Worm (Caenorhabditis elegans): ENCODE data around the gene M04C3.2.

- TF ChIP-seq lin-35 (GFP tag; optimal IDR thresholded peaks at IDR 0.05) (no peak), ceh-79 (tag; optimal IDR thresholded peaks at IDR 0.05) (no peak), dpl-1 (GFP tag; optimal IDR thresholded peaks at IDR 0.05) (no peak), ama-1 (optimal IDR thresholded peaks at IDR 0.05) (no peak), ama-1 (GFP tag; optimal IDR thresholded peaks at IDR 0.05) (no peak), F23B12.7 (tag; optimal IDR thresholded peaks at IDR 0.05; ENCODE audit: insufficient read depth) (no peak), hlh-12 (tag; optimal IDR thresholded peaks at IDR 0.05) (no peak), C06A6.2 (GFP tag; conservative IDR thresholded peaks at IDR 0.05) (no peak), ceh-58 (GFP tag; IDR thresholded peaks at IDR 0.05) (no peak)
Observed at ce11 chrV:19491302-19491701, 42.6 kb upstream of the M04C3.2 start, which contains the start of gene Y43F8B.29.

Data from whole organism, young adult.